Worm (Caenorhabditis elegans): ENCODE data around the gene nhr-124.

The nhr-124 gene

DNA sequence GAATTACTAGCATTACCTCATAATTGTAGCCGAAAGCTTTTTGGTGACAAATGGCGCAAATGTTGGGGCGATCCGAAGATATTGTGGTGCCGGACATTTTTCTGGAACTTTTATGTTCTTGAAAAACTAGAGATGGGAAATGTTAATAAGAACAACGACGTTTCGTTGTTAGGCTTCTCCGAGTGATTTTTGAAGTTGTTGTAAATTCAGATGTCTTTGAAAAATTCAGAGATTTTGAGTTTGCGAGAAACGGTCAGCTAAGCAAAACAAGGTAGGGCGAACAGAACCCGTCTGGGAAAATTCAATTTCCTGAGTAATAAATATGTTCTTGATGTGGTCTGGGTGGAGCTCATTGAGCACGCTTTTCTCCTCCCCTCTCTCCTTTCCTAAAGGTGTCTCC, at the start of gene nhr-124:
Gene nhr-124 (minus strand): TSS at position 101 of the 400 bp plus-strand sequence.
- TF ChIP-seq fkh-8 (tag; optimal IDR thresholded peaks at IDR 0.05) = no peak
- TF ChIP-seq sptf-1 (tag; optimal IDR thresholded peaks at IDR 0.05) = no peak
- no peak for TF ChIP-seq unc-30 (tag; optimal IDR thresholded peaks at IDR 0.05)
- TF ChIP-seq nhr-47 (tag; optimal IDR thresholded peaks at IDR 0.05) = no peak
- TF ChIP-seq swsn-7 (tag; optimal IDR thresholded peaks at IDR 0.05) = no peak
- TF ChIP-seq pag-3 (tag; optimal IDR thresholded peaks at IDR 0.05; ENCODE audit: borderline replicate concordance, insufficient read depth) = no peak
- no peak for TF ChIP-seq lir-3 (tag; optimal IDR thresholded peaks at IDR 0.05; ENCODE audit: poor library complexity)
- no peak for TF ChIP-seq aha-1 (tag; optimal IDR thresholded peaks at IDR 0.05)
- TF ChIP-seq ets-5 (GFP tag; IDR thresholded peaks at IDR 0.05) = no peak
- TF ChIP-seq lin-35 (GFP tag; optimal IDR thresholded peaks at IDR 0.05) = no peak
- TF ChIP-seq C34B4.2 (tag; optimal IDR thresholded peaks at IDR 0.05) = no peak
- TF ChIP-seq tlp-1 (tag; optimal IDR thresholded peaks at IDR 0.05) = no peak
- no peak for TF ChIP-seq ceh-8 (GFP tag; optimal IDR thresholded peaks at IDR 0.05)
- no peak for TF ChIP-seq hpl-2 (GFP tag; optimal IDR thresholded peaks at IDR 0.05)
- TF ChIP-seq sox-4 (tag; optimal IDR thresholded peaks at IDR 0.05) = no peak
- no peak for TF ChIP-seq dpl-1 (GFP tag; optimal IDR thresholded peaks at IDR 0.05)
- no peak for TF ChIP-seq zag-1 (tag; optimal IDR thresholded peaks at IDR 0.05)
- TF ChIP-seq unc-98 (GFP tag; IDR thresholded peaks at IDR 0.05) = no peak

ce11 chrV:3931326-3931725, 45.3 kb upstream of the nhr-124 start, which contains the start of gene srx-63:
Gene srx-63 (plus strand): TSS chrV:3931626.
- TF ChIP-seq nhr-85 (tag) = no peak
- TF ChIP-seq efl-1 (optimal IDR thresholded peaks at IDR 0.05) = no peak
- TF ChIP-seq efl-1 (GFP tag; optimal IDR thresholded peaks at IDR 0.05 in 1 of 2) = no peak
- TF ChIP-seq ama-1 (optimal IDR thresholded peaks at IDR 0.05) = no peak
- TF ChIP-seq lin-15B (tag; optimal IDR thresholded peaks at IDR 0.05) = no peak
- no peak for TF ChIP-seq hlh-4 (tag; optimal IDR thresholded peaks at IDR 0.05)
- TF ChIP-seq tbx-2 (tag; optimal IDR thresholded peaks at IDR 0.05) = no peak

DNA sequence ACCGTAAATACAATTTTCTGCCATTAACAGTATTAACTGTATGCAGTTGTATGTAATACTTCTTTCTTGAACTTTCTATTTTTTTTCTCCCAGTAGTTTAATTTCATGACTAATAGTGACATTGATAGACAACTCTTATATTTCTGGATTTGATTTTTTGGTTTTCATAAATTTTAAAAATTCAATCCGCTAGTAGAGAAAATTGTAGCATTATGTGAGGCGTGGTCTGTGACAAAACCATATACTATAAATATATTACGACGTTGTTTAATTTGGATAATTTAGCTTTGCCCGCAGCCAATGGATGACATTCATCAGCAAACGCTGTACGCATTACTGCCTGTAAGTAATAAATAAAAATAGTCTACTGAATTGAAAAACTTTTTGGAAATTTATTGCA, 43.1 kb upstream of the nhr-124 start, which contains the start of gene srx-64:
Gene srx-64 (plus strand): TSS at position 301 of the 400 bp plus-strand sequence.
- TF ChIP-seq elt-2 (tag; optimal IDR thresholded peaks at IDR 0.05) (no peak), hlh-4 (tag; optimal IDR thresholded peaks at IDR 0.05) (no peak), nhr-237 (tag; optimal IDR thresholded peaks at IDR 0.05) (no peak), zip-4 (GFP tag; optimal IDR thresholded peaks at IDR 0.05) (no peak), egl-27 (tag; optimal IDR thresholded peaks at IDR 0.05) (no peak), nhr-76 (tag; optimal IDR thresholded peaks at IDR 0.05) (no peak), lin-35 (GFP tag; optimal IDR thresholded peaks at IDR 0.05) (no peak), nhr-85 (tag) (no peak), C34B4.2 (tag; optimal IDR thresholded peaks at IDR 0.05) (no peak), mab-9 (GFP tag; IDR thresholded peaks at IDR 0.05) (no peak), lin-15B (tag; optimal IDR thresholded peaks at IDR 0.05) (no peak)

DNA sequence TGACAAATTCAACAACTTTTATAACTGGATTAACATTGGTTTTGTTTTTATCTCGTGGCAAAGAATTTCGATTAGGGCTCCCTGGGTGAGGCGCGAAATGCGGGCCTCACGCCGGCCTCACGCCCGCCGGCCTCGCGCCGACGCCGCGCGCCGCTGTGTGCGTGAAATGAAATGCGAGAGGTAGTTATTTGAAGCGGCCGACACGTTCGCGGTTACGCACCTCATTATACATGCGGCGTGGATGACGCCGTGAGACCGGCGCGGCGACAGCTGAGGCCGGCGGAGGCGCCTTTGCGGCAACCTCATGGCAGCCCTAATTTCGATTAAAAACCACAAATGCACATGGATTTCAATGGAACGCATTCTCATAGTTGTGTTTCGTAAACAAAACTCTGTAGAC, 41.5 kb upstream of the nhr-124 start:
- no peak for TF ChIP-seq hlh-17 (GFP tag; optimal IDR thresholded peaks at IDR 0.05; ENCODE audit: borderline replicate concordance)
- TF ChIP-seq nhr-84 (tag; optimal IDR thresholded peaks at IDR 0.05) = no peak
- TF ChIP-seq tbx-2 (tag; optimal IDR thresholded peaks at IDR 0.05) = no peak

DNA sequence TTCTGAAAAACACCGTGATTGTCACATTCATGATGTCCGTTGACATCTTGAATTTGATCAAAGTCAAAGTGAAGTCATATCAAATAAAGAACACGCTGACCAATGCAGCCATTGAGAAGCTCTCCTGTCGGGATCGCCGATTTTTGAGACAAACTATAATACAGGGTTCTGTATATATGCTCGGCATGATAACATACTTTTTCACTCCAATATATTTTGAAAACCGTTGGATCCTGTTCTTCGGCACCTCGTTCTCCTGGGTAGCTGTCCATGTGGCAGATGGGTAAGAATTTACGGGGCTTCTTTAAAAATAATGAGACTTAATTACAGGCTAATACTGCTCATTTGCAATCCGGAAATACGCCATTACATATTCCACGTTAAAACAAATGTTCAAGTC, 36.5 kb upstream of the nhr-124 start:
- no peak for TF ChIP-seq fos-1 (tag; optimal IDR thresholded peaks at IDR 0.05)
- TF ChIP-seq mef-2 (tag; optimal IDR thresholded peaks at IDR 0.05) = no peak
- TF ChIP-seq zag-1 (tag; optimal IDR thresholded peaks at IDR 0.05) = no peak
- no peak for TF ChIP-seq grh-1 (GFP tag; IDR thresholded peaks at IDR 0.05)
- no peak for TF ChIP-seq elt-3 (tag; optimal IDR thresholded peaks at IDR 0.05)
- TF ChIP-seq ceh-88 (GFP tag; IDR thresholded peaks at IDR 0.05) = no peak
- TF ChIP-seq egl-13 (tag; optimal IDR thresholded peaks at IDR 0.05) = no peak
- no peak for TF ChIP-seq snpc-4 (tag; optimal IDR thresholded peaks at IDR 0.05)
- no peak for TF ChIP-seq unc-86 (tag; optimal IDR thresholded peaks at IDR 0.05)
- no peak for TF ChIP-seq ceh-90 (tag; optimal IDR thresholded peaks at IDR 0.05)
- no peak for TF ChIP-seq lin-13 (GFP tag; optimal IDR thresholded peaks at IDR 0.05)
- TF ChIP-seq irx-1 (tag; optimal IDR thresholded peaks at IDR 0.05) = no peak
- TF ChIP-seq ceh-63 (GFP tag; optimal IDR thresholded peaks at IDR 0.05) = no peak
